Fruit fly (Drosophila melanogaster) whole organism, embryonic: ENCODE measurements around the gene Tfb5.

Source experiments
- Bdp1 ChIP-seq: fragments of 200-800 bp; sonication (Bioruptor generic); optimal IDR thresholded peaks from 3 replicates; lab custom pipeline; 2016; ENCODE audit warnings: missing biosample characterization, missing genetic modification characterization
- CG10565 ChIP-seq: fragments of 200-800 bp; sonication (Bioruptor generic); optimal IDR thresholded peaks from 3 replicates; lab custom pipeline; 2016; ENCODE audit warnings: missing biosample characterization, mild to moderate bottlenecking, missing genetic modification characterization
- CG10654 ChIP-seq: fragments of 200-800 bp; sonication (Bioruptor generic); optimal IDR thresholded peaks from 2 replicates; lab custom pipeline; 2016; ENCODE audit warnings: missing biosample characterization, missing genetic modification characterization
- CG11093 ChIP-seq: fragments of 200-800 bp; sonication (Bioruptor generic); IDR thresholded peaks from 3 replicates; pipeline ENCODE4 v1.3.6; 2022; ENCODE audit warnings: missing biosample characterization, missing genetic modification characterization
- CG12219 ChIP-seq: fragments of 200-800 bp; sonication (Bioruptor generic); optimal IDR thresholded peaks from 3 replicates; lab custom pipeline; 2018; ENCODE audit warnings: missing biosample characterization, mild to moderate bottlenecking, missing genetic modification characterization
- CG1233 ChIP-seq: fragments of 200-800 bp; sonication (Bioruptor generic); optimal IDR thresholded peaks from 4 replicates; lab custom pipeline; 2018; ENCODE audit warnings: missing biosample characterization, mild to moderate bottlenecking, missing genetic modification characterization
- CG12391 ChIP-seq: fragments of 200-800 bp; sonication (Bioruptor generic); optimal IDR thresholded peaks from 3 replicates; lab custom pipeline; 2018; ENCODE audit warnings: missing biosample characterization, mild to moderate bottlenecking, missing genetic modification characterization, moderate library complexity
- CG12744 ChIP-seq: fragments of 200-800 bp; sonication (Bioruptor generic); optimal IDR thresholded peaks from 2 replicates; lab custom pipeline; 2016; ENCODE audit warnings: missing biosample characterization, missing genetic modification characterization
- CG17385 ChIP-seq: fragments of 200-800 bp; sonication (Bioruptor generic); optimal IDR thresholded peaks from 3 replicates; lab custom pipeline; 2018; ENCODE audit warnings: missing biosample characterization, mild to moderate bottlenecking, missing genetic modification characterization
- CG1832 ChIP-seq: fragments of 200-800 bp; sonication (Bioruptor generic); optimal IDR thresholded peaks from 2 replicates; lab custom pipeline; 2017; ENCODE audit warnings: missing biosample characterization, mild to moderate bottlenecking, missing genetic modification characterization, inconsistent platforms
- CG18619 ChIP-seq: fragments of 200-800 bp; sonication (Bioruptor generic); optimal IDR thresholded peaks from 3 replicates; lab custom pipeline; 2017; ENCODE audit warnings: missing biosample characterization, mild to moderate bottlenecking, missing genetic modification characterization
- CG2712 ChIP-seq: fragments of 200-800 bp; optimal IDR thresholded peaks from 3 replicates; lab custom pipeline; 2019; ENCODE audit warnings: missing biosample characterization, mild to moderate bottlenecking, missing genetic modification characterization, moderate library complexity
- CG32532 ChIP-seq: fragments of 200-800 bp; sonication (Bioruptor generic); IDR thresholded peaks from 2 replicates; pipeline ENCODE4 v1.3.6; 2022; ENCODE audit warnings: missing biosample characterization, missing genetic modification characterization
- CG34422 ChIP-seq: fragments of 200-800 bp; sonication (Bioruptor generic); IDR thresholded peaks from 3 replicates; pipeline ENCODE4 v1.3.6; 2022; ENCODE audit warnings: missing biosample characterization, missing genetic modification characterization
- CG4820 ChIP-seq: fragments of 200-800 bp; sonication (Bioruptor generic); optimal IDR thresholded peaks from 3 replicates; lab custom pipeline; 2016; ENCODE audit warnings: missing biosample characterization, missing genetic modification characterization
- CG6683 ChIP-seq: fragments of 200-800 bp; sonication (Bioruptor generic); optimal IDR thresholded peaks from 2 replicates; lab custom pipeline; 2017; ENCODE audit warnings: missing biosample characterization, mild to moderate bottlenecking, missing genetic modification characterization, missing genetic modification reagents
- CG7372 ChIP-seq: fragments of 200-800 bp; sonication (Bioruptor generic); IDR thresholded peaks from 2 replicates; pipeline ENCODE4 v1.3.6; 2022; ENCODE audit warnings: missing biosample characterization, missing genetic modification characterization
- CG8281 ChIP-seq: fragments of 200-800 bp; sonication (Bioruptor generic); optimal IDR thresholded peaks from 2 replicates; lab custom pipeline; 2018; ENCODE audit warnings: missing biosample characterization, mild to moderate bottlenecking, missing genetic modification characterization, moderate library complexity
- CG9932 ChIP-seq: fragments of 200-800 bp; sonication (Bioruptor generic); IDR thresholded peaks from 2 replicates; pipeline ENCODE4 v1.3.6; 2022; ENCODE audit warnings: missing biosample characterization, missing genetic modification characterization
- CTCF ChIP-seq: fragments of 200-800 bp; sonication (Bioruptor generic); optimal IDR thresholded peaks from 2 replicates; lab custom pipeline; 2017; ENCODE audit warnings: missing biosample characterization, mild to moderate bottlenecking, missing genetic modification characterization, moderate library complexity
- Deaf1 ChIP-seq: fragments of 200-800 bp; optimal IDR thresholded peaks from 3 replicates; lab custom pipeline; 2019; ENCODE audit warnings: missing biosample characterization, mild to moderate bottlenecking, missing genetic modification characterization, moderate library complexity
- Dip3 ChIP-seq: fragments of 200-800 bp; sonication (Bioruptor generic); optimal IDR thresholded peaks from 3 replicates; lab custom pipeline; 2016; ENCODE audit warnings: missing biosample characterization, missing genetic modification characterization
- Dref ChIP-seq: fragments of 200-800 bp; sonication (Bioruptor generic); IDR thresholded peaks from 2 replicates; pipeline ENCODE4 v1.3.6; 2022; ENCODE audit warnings: missing biosample characterization, missing genetic modification characterization
- E2f2 ChIP-seq: fragments of 200-800 bp; sonication (Bioruptor generic); IDR thresholded peaks from 2 replicates; pipeline ENCODE4 v1.3.6; 2022; ENCODE audit warnings: missing biosample characterization, missing genetic modification characterization
- Eip74EF ChIP-seq, 2 experiments: fragments of 200-800 bp in 1 of 2; fragments of >200 bp in 1 of 2; sonication (Bioruptor generic) in 1 of 2; optimal IDR thresholded peaks; 2 replicates each; lab custom pipeline; 2017 to 2019; ENCODE audit warnings: missing biosample characterization in 2 of 2, missing genetic modification characterization in 2 of 2, mild to moderate bottlenecking in 1 of 2, moderate library complexity in 1 of 2
- Ets97D ChIP-seq: fragments of 200-800 bp; sonication (Bioruptor generic); optimal IDR thresholded peaks from 3 replicates; lab custom pipeline; 2016; ENCODE audit warnings: missing biosample characterization, missing genetic modification characterization
- Lim3 ChIP-seq: fragments of 200-800 bp; sonication (Bioruptor generic); IDR thresholded peaks from 2 replicates; pipeline ENCODE4 v1.3.6; 2022; ENCODE audit warnings: missing biosample characterization, missing genetic modification characterization
- MBD-R2 ChIP-seq: fragments of 200-800 bp; sonication (Bioruptor generic); IDR thresholded peaks from 2 replicates; pipeline ENCODE4 v1.3.6; 2022; ENCODE audit warnings: missing biosample characterization, missing genetic modification characterization
- NK7.1 ChIP-seq: fragments of 200-800 bp; sonication (Bioruptor generic); optimal IDR thresholded peaks from 3 replicates; lab custom pipeline; 2016; ENCODE audit warnings: missing biosample characterization, missing genetic modification characterization
- Nf-YB ChIP-seq: fragments of 200-800 bp; sonication (Bioruptor generic); optimal IDR thresholded peaks from 3 replicates; lab custom pipeline; 2019; ENCODE audit warnings: missing biosample characterization, mild to moderate bottlenecking, missing genetic modification characterization, moderate library complexity
- Pdp1 ChIP-seq, 2 experiments: fragments of 200-800 bp; sonication (Bioruptor generic); optimal IDR thresholded peaks; 3 replicates each; lab custom pipeline; 2016; ENCODE audit warnings: missing biosample characterization in 2 of 2, missing genetic modification characterization in 2 of 2, mild to moderate bottlenecking in 1 of 2, moderate library complexity in 1 of 2
- Usf ChIP-seq: fragments of 200-800 bp; sonication (Bioruptor generic); optimal IDR thresholded peaks from 2 replicates; lab custom pipeline; 2017; ENCODE audit warnings: missing genotype, missing biosample characterization, missing genetic modification characterization
- ara ChIP-seq: fragments of 200-800 bp; sonication (Bioruptor generic); IDR thresholded peaks from 2 replicates; pipeline ENCODE4 v1.3.6; 2022; ENCODE audit warnings: missing biosample characterization, missing genetic modification characterization
- bigmax ChIP-seq: fragments of 200-800 bp; sonication (Bioruptor generic); optimal IDR thresholded peaks from 2 replicates; lab custom pipeline; 2018; ENCODE audit warnings: missing biosample characterization, mild to moderate bottlenecking, missing genetic modification characterization
- cg ChIP-seq: fragments of 200-800 bp; sonication (Bioruptor generic); optimal IDR thresholded peaks from 3 replicates; lab custom pipeline; 2019; ENCODE audit warnings: missing biosample characterization, mild to moderate bottlenecking, missing genetic modification characterization, moderate library complexity
- crc ChIP-seq: fragments of 200-800 bp; sonication (Bioruptor generic); optimal IDR thresholded peaks from 2 replicates; lab custom pipeline; 2016; ENCODE audit warnings: missing biosample characterization, missing genetic modification characterization
- dmrt11E ChIP-seq: fragments of 200-800 bp; sonication (Bioruptor generic); optimal IDR thresholded peaks from 3 replicates; lab custom pipeline; 2018; ENCODE audit warnings: missing biosample characterization, mild to moderate bottlenecking, missing genetic modification characterization, moderate library complexity
- esg ChIP-seq: fragments of 200-800 bp; sonication (Bioruptor generic); conservative IDR thresholded peaks from 2 replicates; pipeline ENCODE4 v1.3.6; 2022; ENCODE audit warnings: missing biosample characterization, missing genetic modification characterization
- ftz-f1 ChIP-seq: fragments of 200-800 bp; sonication (Bioruptor generic); optimal IDR thresholded peaks from 2 replicates; lab custom pipeline; 2016; ENCODE audit warnings: missing biosample characterization, missing genetic modification characterization
- gce ChIP-seq: fragments of 200-800 bp; sonication (Bioruptor generic); IDR thresholded peaks from 3 replicates; pipeline ENCODE4 v1.3.6; 2022; ENCODE audit warnings: missing biosample characterization, missing genetic modification characterization
- gem ChIP-seq: fragments of 200-800 bp; sonication (Bioruptor generic); optimal IDR thresholded peaks from 2 replicates; lab custom pipeline; 2019; ENCODE audit warnings: missing biosample characterization, mild to moderate bottlenecking, missing genetic modification characterization, moderate library complexity
- knrl ChIP-seq: fragments of 200-800 bp; sonication (Bioruptor generic); IDR thresholded peaks from 3 replicates; pipeline ENCODE4 v1.3.6; 2022; ENCODE audit warnings: missing biosample characterization, missing genetic modification characterization; ENCODE audit not compliant: partially characterized antibody
- lov ChIP-seq, 2 experiments: fragments of 200-800 bp in 1 of 2; fragments of >200 bp in 1 of 2; sonication (Bioruptor generic) in 1 of 2; IDR thresholded peaks in 1 of 2; optimal IDR thresholded peaks in 1 of 2; 2 replicates in 1 of 2; 3 replicates in 1 of 2; pipeline versions ENCODE4 v1.3.6 to Lab custom; 2017 to 2022; ENCODE audit warnings: missing biosample characterization in 1 of 2, missing genetic modification characterization in 1 of 2
- mam ChIP-seq: fragments of 200-800 bp; sonication (Bioruptor generic); optimal IDR thresholded peaks from 3 replicates; lab custom pipeline; 2016; ENCODE audit warnings: missing biosample characterization, missing genetic modification characterization
- otp ChIP-seq: fragments of 200-800 bp; sonication (Bioruptor generic); IDR thresholded peaks from 3 replicates; pipeline ENCODE4, ENCODE4 v1.3.6; 2022; ENCODE audit warnings: missing biosample characterization, missing genetic modification characterization
- pfk ChIP-seq: fragments of 200-800 bp; sonication (Bioruptor generic); optimal IDR thresholded peaks from 2 replicates; lab custom pipeline; 2018; ENCODE audit warnings: missing biosample characterization, mild to moderate bottlenecking, missing genetic modification characterization, moderate library complexity
- ranshi ChIP-seq: fragments of 200-800 bp; sonication (Bioruptor generic); IDR thresholded peaks from 2 replicates; pipeline ENCODE4 v1.3.6; 2022; ENCODE audit warnings: missing biosample characterization, missing genetic modification characterization
- row ChIP-seq: fragments of 200-800 bp; sonication (Bioruptor generic); IDR thresholded peaks from 3 replicates; pipeline ENCODE4 v1.3.6; 2022; ENCODE audit warnings: missing biosample characterization, missing genetic modification characterization
- sens-2 ChIP-seq: fragments of 200-800 bp; sonication (Bioruptor generic); IDR thresholded peaks from 2 replicates; pipeline ENCODE4 v1.3.6; 2022; ENCODE audit warnings: missing biosample characterization, missing genetic modification characterization
- sob ChIP-seq: fragments of 200-800 bp; sonication (Bioruptor generic); IDR thresholded peaks from 2 replicates; pipeline ENCODE4 v1.3.6; 2022; ENCODE audit warnings: missing biosample characterization, missing genetic modification characterization
- zfh1 ChIP-seq: fragments of 200-800 bp; sonication (Bioruptor generic); IDR thresholded peaks from 3 replicates; pipeline ENCODE4 v1.3.6; 2022; ENCODE audit warnings: missing biosample characterization, missing genetic modification characterization

Tfb5 gene

DNA sequence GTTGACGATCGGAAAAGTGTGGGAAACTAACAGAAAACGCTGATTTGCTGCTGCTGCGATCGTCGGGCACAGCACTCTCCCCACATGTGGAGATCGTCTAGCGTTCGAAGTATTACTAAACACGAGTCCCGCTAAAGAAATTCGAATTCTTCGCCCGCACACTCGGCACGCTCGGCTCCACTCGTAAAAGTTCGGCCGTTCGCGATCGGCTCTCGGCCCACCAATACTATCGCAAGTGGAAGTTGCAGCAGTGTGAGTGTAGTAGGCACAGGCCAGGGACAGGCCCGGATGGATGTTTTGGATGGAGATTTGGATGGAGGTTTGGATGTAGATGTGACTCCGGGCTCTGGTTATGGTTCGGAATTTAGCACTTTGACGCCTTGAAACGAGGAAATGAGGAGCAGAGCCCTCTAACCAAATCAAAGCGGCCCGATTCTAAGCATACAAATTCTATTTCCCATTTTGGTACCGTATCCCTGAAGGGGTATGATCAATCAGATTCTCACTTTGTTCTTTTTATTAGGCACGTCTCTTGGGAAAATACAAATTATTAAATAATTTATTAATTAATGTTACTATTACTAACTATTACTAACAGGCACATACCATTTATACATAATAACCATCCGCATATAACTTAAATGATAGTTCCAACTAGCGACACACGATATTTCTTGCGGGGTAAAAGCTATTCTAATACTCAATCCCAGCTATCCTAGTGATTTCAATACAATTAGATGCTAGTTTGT is 16.9 kb upstream of the Tfb5 start:
- TF ChIP-seq row (GFP tag; lab: Robert Waterston, UW) (peak; percentile 57; the same call in 2 of the 3 replicates), esg (GFP tag; lab: Robert Waterston, UW) (no peak), bigmax (GFP tag; lab: Kevin White, UChicago) (no peak), CG2712 (tag; lab: Kevin White, UChicago) (no peak), sens-2 (GFP tag; lab: Robert Waterston, UW) (no peak), knrl (GFP tag; lab: Robert Waterston, UW) (no peak), Ets97D (GFP tag; lab: Kevin White, UChicago) (no peak), CG17385 (no peak), Usf (GFP tag; lab: Kevin White, UChicago) (no peak), pfk (GFP tag; lab: Kevin White, UChicago) (no peak), zfh1 (GFP tag; lab: Robert Waterston, UW) (no peak), sob (GFP tag; lab: Robert Waterston, UW) (no peak), Bdp1 (GFP tag; lab: Kevin White, UChicago) (no peak), Nf-YB (GFP tag; lab: Kevin White, UChicago) (peak; percentile 35), CG8281 (tag; lab: Kevin White, UChicago) (no peak), Lim3 (GFP tag; lab: Robert Waterston, UW) (no peak), gem (peak; percentile 44), Dip3 (GFP tag; lab: Kevin White, UChicago) (no peak), ranshi (GFP tag; lab: Robert Waterston, UW) (no peak), CG10565 (GFP tag; lab: Kevin White, UChicago) (no peak), mam (GFP tag; lab: Kevin White, UChicago) (no peak), CG34422 (0 out of 3 replicates have a peak, but pooled peaks have one; percentile 20), CG9932 (GFP tag; lab: Robert Waterston, UW) (no peak), Pdp1 (GFP tag; optimal IDR thresholded peaks at IDR 0.05; lab: Kevin White, UChicago) (no peak), otp (GFP tag; lab: Robert Waterston, UW) (no peak), Dref (GFP tag; lab: Robert Waterston, UW) (no peak), ftz-f1 (GFP tag; lab: Kevin White, UChicago) (peak; percentile 37), CG32532 (GFP tag; lab: Robert Waterston, UW) (no peak), CG4820 (GFP tag; lab: Kevin White, UChicago) (no peak), CG10654 (GFP tag; lab: Kevin White, UChicago) (no peak), CG12219 (GFP tag; lab: Kevin White, UChicago) (no peak), CG1832 (GFP tag; lab: Kevin White, UChicago) (no peak), lov (optimal IDR thresholded peaks at IDR 0.05; lab: Kevin White, UChicago) (no peak), lov (GFP tag; IDR thresholded peaks at IDR 0.05; lab: Robert Waterston, UW) (no peak), CG11093 (GFP tag; lab: Robert Waterston, UW) (no peak), dmrt11E (tag; lab: Kevin White, UChicago) (no peak), CG7372 (GFP tag; lab: Robert Waterston, UW) (no peak), ara (GFP tag; lab: Robert Waterston, UW) (no peak), Eip74EF (GFP tag; optimal IDR thresholded peaks at IDR 0.05; lab: Kevin White, UChicago) (no peak), E2f2 (GFP tag; lab: Robert Waterston, UW) (no peak), CG18619 (GFP tag; lab: Kevin White, UChicago) (no peak), CTCF (GFP tag; lab: Kevin White, UChicago) (no peak), CG12391 (tag; lab: Kevin White, UChicago) (no peak), cg (GFP tag; lab: Kevin White, UChicago) (peak; percentile 46), crc (GFP tag; lab: Kevin White, UChicago) (no peak), gce (no peak), MBD-R2 (GFP tag; lab: Robert Waterston, UW) (no peak), Deaf1 (peak; percentile 97), CG1233 (GFP tag; lab: Kevin White, UChicago) (no peak), NK7.1 (GFP tag; lab: Kevin White, UChicago) (no peak), CG12744 (GFP tag; lab: Kevin White, UChicago) (no peak), CG6683 (no peak)
